Fruit fly (Drosophila melanogaster) whole organism, embryonic: ENCODE measurements around the gene DZIP1.

Source experiments
- Aef1 ChIP-seq: fragments of 200-800 bp; sonication (Bioruptor generic); IDR thresholded peaks from 3 replicates; pipeline ENCODE4 v1.3.6; 2022; ENCODE audit warnings: missing biosample characterization, missing genetic modification characterization
- BEAF-32 ChIP-seq: fragments of 200-800 bp; sonication (Bioruptor generic); optimal IDR thresholded peaks from 3 replicates; lab custom pipeline; 2017; ENCODE audit warnings: missing biosample characterization, missing genetic modification characterization, mild to moderate bottlenecking, moderate library complexity, missing genetic modification reagents
- Blimp-1 ChIP-seq: fragments of 200-800 bp; sonication (Bioruptor generic); optimal IDR thresholded peaks from 3 replicates; lab custom pipeline; 2018; ENCODE audit warnings: missing biosample characterization, missing genetic modification characterization, mild to moderate bottlenecking, moderate library complexity, missing genetic modification reagents
- C15 ChIP-seq: fragments of 200-800 bp; sonication (Bioruptor generic); IDR thresholded peaks from 3 replicates; pipeline ENCODE4 v1.3.6; 2022; ENCODE audit warnings: missing biosample characterization, missing genetic modification characterization
- CG10959 ChIP-seq: fragments of 200-800 bp; sonication (Bioruptor generic); IDR thresholded peaks from 2 replicates; pipeline ENCODE4 v1.3.6; 2022; ENCODE audit warnings: missing biosample characterization, missing genetic modification characterization
- CG11398 ChIP-seq: fragments of 200-800 bp; sonication (Bioruptor generic); optimal IDR thresholded peaks from 2 replicates; lab custom pipeline; 2016; ENCODE audit warnings: missing biosample characterization, missing genetic modification characterization
- CG12769 ChIP-seq: fragments of 200-800 bp; sonication (Bioruptor generic); optimal IDR thresholded peaks from 2 replicates; lab custom pipeline; 2019; ENCODE audit warnings: missing biosample characterization, mild to moderate bottlenecking, missing genetic modification characterization, moderate library complexity
- CG14710 ChIP-seq: fragments of 200-800 bp; sonication (Bioruptor generic); optimal IDR thresholded peaks from 3 replicates; lab custom pipeline; 2019; ENCODE audit warnings: missing biosample characterization, mild to moderate bottlenecking, missing genetic modification characterization, moderate library complexity
- CG15073 ChIP-seq: fragments of 200-800 bp; sonication (Bioruptor generic); optimal IDR thresholded peaks from 2 replicates; lab custom pipeline; 2016; ENCODE audit warnings: missing biosample characterization, missing genetic modification characterization
- CG17612 ChIP-seq: fragments of 200-800 bp; sonication (Bioruptor generic); IDR thresholded peaks from 2 replicates; pipeline ENCODE4 v1.3.6; 2022; ENCODE audit warnings: missing biosample characterization, missing genetic modification characterization
- CG2120 ChIP-seq: fragments of 200-800 bp; sonication (Bioruptor generic); optimal IDR thresholded peaks from 3 replicates; lab custom pipeline; 2016; ENCODE audit warnings: missing biosample characterization, missing genetic modification characterization
- CG30020 ChIP-seq: fragments of 200-800 bp; optimal IDR thresholded peaks from 2 replicates; lab custom pipeline; 2019; ENCODE audit warnings: missing biosample characterization, mild to moderate bottlenecking, missing genetic modification characterization, moderate library complexity
- CG30431 ChIP-seq: fragments of 200-800 bp; sonication (Bioruptor generic); optimal IDR thresholded peaks from 2 replicates; lab custom pipeline; 2017; ENCODE audit warnings: missing biosample characterization, missing genetic modification characterization
- CG31388 ChIP-seq: fragments of 200-800 bp; sonication (Bioruptor generic); optimal IDR thresholded peaks from 2 replicates; lab custom pipeline; 2016; ENCODE audit warnings: missing biosample characterization, missing genetic modification characterization
- CG33557 ChIP-seq: fragments of 200-800 bp; sonication (Bioruptor generic); optimal IDR thresholded peaks from 2 replicates; lab custom pipeline; 2019; ENCODE audit warnings: missing biosample characterization, mild to moderate bottlenecking, missing genetic modification characterization, moderate library complexity
- CG34376 ChIP-seq: fragments of 200-800 bp; sonication (Bioruptor generic); optimal IDR thresholded peaks from 2 replicates; lab custom pipeline; 2018; ENCODE audit warnings: missing biosample characterization, mild to moderate bottlenecking, missing genetic modification characterization
- CG5180 ChIP-seq: fragments of 200-800 bp; sonication (Bioruptor generic); optimal IDR thresholded peaks from 3 replicates; lab custom pipeline; 2017; ENCODE audit warnings: missing biosample characterization, missing genetic modification characterization, mild to moderate bottlenecking, moderate library complexity, missing genetic modification reagents
- CG6175 ChIP-seq: fragments of 200-800 bp; sonication (Bioruptor generic); IDR thresholded peaks from 3 replicates; pipeline ENCODE4 v1.3.6; 2022; ENCODE audit warnings: missing biosample characterization, missing genetic modification characterization
- CG7987 ChIP-seq: fragments of 200-800 bp; sonication (Bioruptor generic); optimal IDR thresholded peaks from 2 replicates; lab custom pipeline; 2018; ENCODE audit warnings: missing biosample characterization, mild to moderate bottlenecking, missing genetic modification characterization, moderate library complexity
- CG8281 ChIP-seq: fragments of 200-800 bp; sonication (Bioruptor generic); optimal IDR thresholded peaks from 2 replicates; lab custom pipeline; 2018; ENCODE audit warnings: missing biosample characterization, mild to moderate bottlenecking, missing genetic modification characterization, moderate library complexity
- CG9932 ChIP-seq: fragments of 200-800 bp; sonication (Bioruptor generic); IDR thresholded peaks from 2 replicates; pipeline ENCODE4 v1.3.6; 2022; ENCODE audit warnings: missing biosample characterization, missing genetic modification characterization
- Doc2 ChIP-seq: fragments of 200-800 bp; sonication (Bioruptor generic); IDR thresholded peaks from 2 replicates; pipeline ENCODE4 v1.3.6; 2022; ENCODE audit warnings: missing biosample characterization, missing genetic modification characterization
- Drgx ChIP-seq: fragments of 200-800 bp; sonication (Bioruptor generic); IDR thresholded peaks from 2 replicates; pipeline ENCODE4 v1.3.6; 2022; ENCODE audit warnings: missing biosample characterization, missing genetic modification characterization
- Ets97D ChIP-seq: fragments of 200-800 bp; sonication (Bioruptor generic); optimal IDR thresholded peaks from 3 replicates; lab custom pipeline; 2016; ENCODE audit warnings: missing biosample characterization, missing genetic modification characterization
- Fer2 ChIP-seq: fragments of 200-800 bp; sonication (Bioruptor generic); optimal IDR thresholded peaks from 2 replicates; lab custom pipeline; 2018; ENCODE audit warnings: missing biosample characterization, mild to moderate bottlenecking, missing genetic modification characterization, moderate library complexity
- Hr39 ChIP-seq: fragments of >200 bp; optimal IDR thresholded peaks from 2 replicates; lab custom pipeline; 2017
- NC2β ChIP-seq: fragments of 200-800 bp; sonication (Bioruptor generic); optimal IDR thresholded peaks from 2 replicates; lab custom pipeline; 2016; ENCODE audit warnings: missing biosample characterization, missing genetic modification characterization
- Trl ChIP-seq, 3 experiments: fragments of >200 bp in 2 of 3; fragments of 200-800 bp in 1 of 3; sonication (Bioruptor generic) in 1 of 3; optimal IDR thresholded peaks; 2 replicates in 1 of 3; 3 replicates in 2 of 3; lab custom pipeline; 2016 to 2017; ENCODE audit warnings: missing biosample characterization in 1 of 3, missing genetic modification characterization in 1 of 3
- Xrp1 ChIP-seq: fragments of 200-800 bp; sonication (Bioruptor generic); IDR thresholded peaks from 2 replicates; pipeline ENCODE4 v1.3.6; 2022; ENCODE audit warnings: missing biosample characterization, missing genetic modification characterization
- ac ChIP-seq: fragments of 200-800 bp; sonication (Bioruptor generic); optimal IDR thresholded peaks from 3 replicates; lab custom pipeline; 2017; ENCODE audit warnings: missing biosample characterization, mild to moderate bottlenecking, missing genetic modification characterization
- az2 ChIP-seq: fragments of 200-800 bp; sonication (Bioruptor generic); optimal IDR thresholded peaks from 3 replicates; lab custom pipeline; 2016; ENCODE audit warnings: missing biosample characterization, missing genetic modification characterization
- bab2 ChIP-seq: fragments of 200-800 bp; sonication (Bioruptor generic); optimal IDR thresholded peaks from 2 replicates; lab custom pipeline; 2016; ENCODE audit warnings: missing biosample characterization, missing genetic modification characterization
- bowl ChIP-seq: fragments of 200-800 bp; sonication (Bioruptor generic); IDR thresholded peaks from 2 replicates; pipeline ENCODE4 v1.3.6; 2022; ENCODE audit warnings: missing biosample characterization, missing genetic modification characterization
- cad ChIP-seq: fragments of >200 bp; optimal IDR thresholded peaks from 2 replicates; lab custom pipeline; 2017; ENCODE audit warnings: missing biosample characterization, missing genetic modification characterization
- cato ChIP-seq: fragments of 200-800 bp; sonication (Bioruptor generic); optimal IDR thresholded peaks from 2 replicates; lab custom pipeline; 2016; ENCODE audit warnings: missing biosample characterization, missing genetic modification characterization, borderline replicate concordance
- chinmo ChIP-seq: fragments of 200-800 bp; sonication (Bioruptor generic); IDR thresholded peaks from 4 replicates; pipeline ENCODE4 v1.3.6; 2022; ENCODE audit warnings: missing biosample characterization, missing genetic modification characterization; ENCODE audit not compliant: partially characterized antibody
- dimm ChIP-seq: fragments of 200-800 bp; sonication (Bioruptor generic); IDR thresholded peaks from 2 replicates; pipeline ENCODE4 v1.3.6; 2022; ENCODE audit warnings: missing biosample characterization, missing genetic modification characterization
- esg ChIP-seq: fragments of 200-800 bp; sonication (Bioruptor generic); conservative IDR thresholded peaks from 2 replicates; pipeline ENCODE4 v1.3.6; 2022; ENCODE audit warnings: missing biosample characterization, missing genetic modification characterization
- eyg ChIP-seq: fragments of 200-800 bp; sonication (Bioruptor generic); optimal IDR thresholded peaks from 3 replicates; lab custom pipeline; 2016; ENCODE audit warnings: missing biosample characterization, missing genetic modification characterization
- gfzf ChIP-seq: fragments of 200-800 bp; sonication (Bioruptor generic); optimal IDR thresholded peaks from 2 replicates; lab custom pipeline; 2016; ENCODE audit warnings: missing biosample characterization, mild to moderate bottlenecking, missing genetic modification characterization, moderate library complexity
- hth ChIP-seq: fragments of >200 bp; optimal IDR thresholded peaks from 2 replicates; lab custom pipeline; 2017; ENCODE audit warnings: inconsistent platforms
- ind ChIP-seq: fragments of 200-800 bp; sonication (Bioruptor generic); optimal IDR thresholded peaks from 3 replicates; lab custom pipeline; 2016; ENCODE audit warnings: missing biosample characterization, missing genetic modification characterization
- lab ChIP-seq: fragments of 200-800 bp; sonication (Bioruptor generic); optimal IDR thresholded peaks from 3 replicates; lab custom pipeline; 2017; ENCODE audit warnings: missing biosample characterization, missing genetic modification characterization, mild to moderate bottlenecking, moderate library complexity, missing genetic modification reagents
- pita ChIP-seq: fragments of 200-800 bp; sonication (Bioruptor generic); optimal IDR thresholded peaks from 2 replicates; lab custom pipeline; 2017; ENCODE audit warnings: missing biosample characterization, mild to moderate bottlenecking, missing genetic modification characterization
- pzg ChIP-seq: fragments of 200-800 bp; sonication (Bioruptor generic); optimal IDR thresholded peaks from 3 replicates; lab custom pipeline; 2018; ENCODE audit warnings: missing biosample characterization, mild to moderate bottlenecking, missing genetic modification characterization, moderate library complexity
- run ChIP-seq: fragments of 200-800 bp; sonication (Bioruptor generic); optimal IDR thresholded peaks from 3 replicates; lab custom pipeline; 2018; ENCODE audit warnings: missing biosample characterization, mild to moderate bottlenecking, missing genetic modification characterization
- sima ChIP-seq: fragments of 200-800 bp; sonication (Bioruptor generic); optimal IDR thresholded peaks from 2 replicates; lab custom pipeline; 2016; ENCODE audit warnings: missing biosample characterization, missing genetic modification characterization
- tio ChIP-seq: fragments of 200-800 bp; sonication (Bioruptor generic); optimal IDR thresholded peaks from 2 replicates; lab custom pipeline; 2017; ENCODE audit warnings: missing biosample characterization, missing genetic modification characterization, inconsistent platforms
- trem ChIP-seq: fragments of 200-800 bp; optimal IDR thresholded peaks from 3 replicates; lab custom pipeline; 2019; ENCODE audit warnings: missing biosample characterization, mild to moderate bottlenecking, missing genetic modification characterization, moderate library complexity
- twi ChIP-seq: fragments of 200-800 bp; optimal IDR thresholded peaks from 2 replicates; lab custom pipeline; 2019; ENCODE audit warnings: missing biosample characterization, mild to moderate bottlenecking, missing genetic modification characterization, moderate library complexity
- wdn ChIP-seq: fragments of 200-800 bp; sonication (Bioruptor generic); IDR thresholded peaks from 2 replicates; pipeline ENCODE4 v1.3.6; 2022; ENCODE audit warnings: missing biosample characterization, missing genetic modification characterization

Gene DZIP1

dm6 chr3R:24565748-24566239 lies 50.7 kb downstream of the DZIP1 start (continued):
- TF ChIP-seq CG34376 (GFP tag; lab: Kevin White, UChicago) (peak; percentile 96), ind (GFP tag; lab: Kevin White, UChicago) (no peak), chinmo (GFP tag; lab: Robert Waterston, UW) (peak; percentile 97; the same call in 3 of the 4 replicates), CG12769 (tag; lab: Kevin White, UChicago) (peak; percentile 48), ac (GFP tag; lab: Kevin White, UChicago) (no peak), CG33557 (peak; percentile 40), Fer2 (tag; lab: Kevin White, UChicago) (peak; percentile 8), Xrp1 (GFP tag; lab: Robert Waterston, UW) (no peak; the same call in none of the 2 replicates), hth (lab: Kevin White, UChicago) (no peak), CG14710 (tag; lab: Kevin White, UChicago) (peak; percentile 4), CG15073 (GFP tag; lab: Kevin White, UChicago) (no peak), trem (tag; lab: Kevin White, UChicago) (no peak), NC2β (GFP tag; lab: Kevin White, UChicago) (peak; percentile 48), run (tag; lab: Kevin White, UChicago) (peak; percentile 46), CG7987 (GFP tag; lab: Kevin White, UChicago) (peak; percentile 88), CG8281 (tag; lab: Kevin White, UChicago) (no peak), Trl (optimal IDR thresholded peaks at IDR 0.05; lab: Kevin White, UChicago) (peak; percentile 91 to 100), Trl (GFP tag; optimal IDR thresholded peaks at IDR 0.05; lab: Kevin White, UChicago) (peak; percentile 68), CG11398 (GFP tag; lab: Kevin White, UChicago) (peak; percentile 42), bab2 (peak; percentile 45), gfzf (no peak), CG17612 (no peak), cato (GFP tag; lab: Kevin White, UChicago) (no peak), C15 (GFP tag; lab: Robert Waterston, UW) (no peak), CG5180 (peak; percentile 11), Hr39 (no peak), bowl (no peak), pita (GFP tag; lab: Kevin White, UChicago) (no peak), Drgx (GFP tag; lab: Robert Waterston, UW) (peak; percentile 36; the same call in 1 of the 2 replicates), Blimp-1 (peak; percentile 26), lab (GFP tag; lab: Kevin White, UChicago) (peak; percentile 89), CG9932 (GFP tag; lab: Robert Waterston, UW) (no peak), CG30020 (tag; lab: Kevin White, UChicago) (no peak), esg (no peak), sima (GFP tag; lab: Kevin White, UChicago) (no peak), tio (GFP tag; lab: Kevin White, UChicago) (peak; percentile 2), Doc2 (GFP tag; lab: Robert Waterston, UW) (no peak), CG31388 (GFP tag; lab: Kevin White, UChicago) (no peak), BEAF-32 (no peak), CG10959 (GFP tag; lab: Robert Waterston, UW) (no peak), pzg (GFP tag; lab: Kevin White, UChicago) (no peak), dimm (no peak), Aef1 (GFP tag; lab: Robert Waterston, UW) (peak; percentile 60; the same call in 1 of the 3 replicates), twi (tag; lab: Kevin White, UChicago) (peak; percentile 66), Ets97D (GFP tag; lab: Kevin White, UChicago) (peak; percentile 22), CG2120 (GFP tag; lab: Kevin White, UChicago) (peak; percentile 43), wdn (GFP tag; lab: Robert Waterston, UW) (peak; percentile 19; the same call in 1 of the 2 replicates), eyg (GFP tag; lab: Kevin White, UChicago) (no peak), CG30431 (GFP tag; lab: Kevin White, UChicago) (no peak), CG6175 (GFP tag; lab: Robert Waterston, UW) (no peak), cad (GFP tag; lab: Kevin White, UChicago) (no peak), az2 (no peak)
